Fruit fly (Drosophila melanogaster): ENCODE results near the gene H.

DNA sequence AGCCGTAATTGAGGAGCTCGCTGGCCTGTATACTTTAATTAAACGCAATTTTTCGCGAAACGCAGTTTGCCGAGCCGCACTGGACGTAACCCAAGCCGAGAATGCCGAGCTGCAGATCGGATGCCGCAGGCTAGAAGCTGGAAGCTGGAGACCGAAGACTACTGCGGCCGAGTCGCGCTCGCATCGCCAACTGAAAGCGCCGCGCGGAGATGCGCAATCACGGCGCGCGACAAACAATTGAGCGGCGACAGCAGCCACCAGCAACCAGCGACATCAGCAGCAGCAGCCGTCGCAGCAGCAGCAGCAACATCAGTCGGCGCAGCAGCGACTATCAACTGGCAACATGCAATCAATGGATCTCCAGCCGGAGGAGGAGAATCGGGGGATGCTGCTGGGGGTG, 34.9 kb downstream of the H start:
- TF ChIP-seq CG8159 (tag; optimal IDR thresholded peaks at IDR 0.05) (no peak), CG15710 (tag; optimal IDR thresholded peaks at IDR 0.05) (no peak), EcR (GFP tag; optimal IDR thresholded peaks at IDR 0.05) (no peak), CG10348 (GFP tag; IDR thresholded peaks at IDR 0.05) (no peak), rn (GFP tag; IDR thresholded peaks at IDR 0.05) (no peak), CG13204 (GFP tag; optimal IDR thresholded peaks at IDR 0.05) (no peak), CG34367 (tag; optimal IDR thresholded peaks at IDR 0.05) (no peak), gl (tag; optimal IDR thresholded peaks at IDR 0.05) (no peak), CG12605 (GFP tag; IDR thresholded peaks at IDR 0.05) (no peak), CG8301 (tag; optimal IDR thresholded peaks at IDR 0.05) (no peak), CG32121 (GFP tag; IDR thresholded peaks at IDR 0.05) (peak; percentile 77), Pif1B (GFP tag; optimal IDR thresholded peaks at IDR 0.05) (no peak)

All from whole organism, pupa.